Worm (Caenorhabditis elegans) whole organism, midembryonic: ENCODE measurements around the gene srh-75.

Experiments
- T22C8.4 ChIP-seq: fragments of 200-800 bp; sonication (Bioruptor generic); IDR thresholded peaks from 2 replicates; pipeline ENCODE4 v1.3.6; 2022; ENCODE audit warnings: missing genetic modification characterization, missing compliant biosample characterization
- cog-1 ChIP-seq: sonication (generic microtip); optimal IDR thresholded peaks from 2 replicates; lab custom pipeline; 2016; ENCODE audit warnings: missing genetic modification characterization, missing compliant biosample characterization
- flt-1 ChIP-seq: fragments of 200-800 bp; sonication (Bioruptor generic); IDR thresholded peaks from 2 replicates; pipeline ENCODE4 v1.3.6; 2022; ENCODE audit warnings: missing genetic modification characterization, missing compliant biosample characterization
- klf-2 ChIP-seq: fragments of 200-800 bp; sonication (Bioruptor generic); conservative IDR thresholded peaks from 2 replicates; pipeline ENCODE4 v1.3.6; 2022; ENCODE audit warnings: missing genetic modification reagents, missing genetic modification characterization, missing compliant biosample characterization
- med-1 ChIP-seq: sonication (generic microtip); optimal IDR thresholded peaks from 2 replicates; lab custom pipeline; 2017; ENCODE audit warnings: missing genetic modification characterization, mild to moderate bottlenecking, missing compliant biosample characterization, antibody characterized with exemption, missing genetic modification reagents; ENCODE audit not compliant: insufficient read depth
- tab-1 ChIP-seq: fragments of 200-800 bp; sonication (Bioruptor generic); IDR thresholded peaks from 2 replicates; pipeline ENCODE4 v1.3.6; 2022; ENCODE audit warnings: missing genetic modification characterization, missing compliant biosample characterization
- ztf-29 ChIP-seq: fragments of 200-800 bp; sonication (Bioruptor generic); IDR thresholded peaks from 2 replicates; pipeline ENCODE4 v1.3.6; 2022; ENCODE audit warnings: missing genetic modification reagents, missing genetic modification characterization, missing compliant biosample characterization

ce11 chrV:11040473-11040872, 16.5 kb downstream of the srh-75 start, which contains the start of gene C45B11.8:
- no peak for TF ChIP-seq med-1 (GFP tag; lab: Kevin White, UChicago)
- TF ChIP-seq tab-1 (GFP tag; lab: Robert Waterston, UW) = no peak
- no peak for TF ChIP-seq klf-2
- TF ChIP-seq ztf-29 (GFP tag; lab: Robert Waterston, UW) = no peak
- no peak for TF ChIP-seq T22C8.4
- no peak for TF ChIP-seq flt-1 (GFP tag; lab: Robert Waterston, UW)
- no peak for TF ChIP-seq cog-1
